Fruit fly (Drosophila melanogaster) whole organism, embryonic: ENCODE data around the gene Tsp97E.
A peak's percentile ranks its signal among the peaks of the same experiment; 100 is the strongest.

Experiments
- Atf6 ChIP-seq: fragments of 200-800 bp; sonication (Bioruptor generic); IDR thresholded peaks from 2 replicates; pipeline ENCODE4 v1.3.6; 2022; ENCODE audit warnings: missing biosample characterization, missing genetic modification characterization
- B-H2 ChIP-seq: fragments of 200-800 bp; sonication (Bioruptor generic); optimal IDR thresholded peaks from 2 replicates; lab custom pipeline; 2018; ENCODE audit warnings: missing biosample characterization, mild to moderate bottlenecking, missing genetic modification characterization
- BtbVII ChIP-seq: fragments of 200-800 bp; sonication (Bioruptor generic); optimal IDR thresholded peaks from 3 replicates; lab custom pipeline; 2017; ENCODE audit warnings: missing biosample characterization, mild to moderate bottlenecking, missing genetic modification characterization
- CG10431 ChIP-seq: fragments of 200-800 bp; sonication (Bioruptor generic); optimal IDR thresholded peaks from 3 replicates; lab custom pipeline; 2018; ENCODE audit warnings: missing biosample characterization, mild to moderate bottlenecking, missing genetic modification characterization
- CG12769 ChIP-seq: fragments of 200-800 bp; sonication (Bioruptor generic); optimal IDR thresholded peaks from 2 replicates; lab custom pipeline; 2019; ENCODE audit warnings: missing biosample characterization, mild to moderate bottlenecking, missing genetic modification characterization, moderate library complexity
- CG13296 ChIP-seq: fragments of 200-800 bp; sonication (Bioruptor generic); optimal IDR thresholded peaks from 3 replicates; lab custom pipeline; 2018; ENCODE audit warnings: missing biosample characterization, mild to moderate bottlenecking, missing genetic modification characterization
- CG2678 ChIP-seq: fragments of 200-800 bp; sonication (Bioruptor generic); optimal IDR thresholded peaks from 3 replicates; lab custom pipeline; 2019; ENCODE audit warnings: missing biosample characterization, mild to moderate bottlenecking, missing genetic modification characterization, moderate library complexity
- CG34224 ChIP-seq: fragments of 200-800 bp; sonication (Bioruptor generic); IDR thresholded peaks from 3 replicates; pipeline ENCODE4 v1.3.6; 2022; ENCODE audit warnings: missing biosample characterization, missing genetic modification characterization; ENCODE audit not compliant: partially characterized antibody
- CG5953 ChIP-seq: fragments of 200-800 bp; sonication (Bioruptor generic); IDR thresholded peaks from 2 replicates; pipeline ENCODE4 v1.3.6; 2022; ENCODE audit warnings: missing biosample characterization, missing genetic modification characterization
- CG6854 ChIP-seq: fragments of 200-800 bp; sonication (Bioruptor generic); optimal IDR thresholded peaks from 3 replicates; lab custom pipeline; 2017; ENCODE audit warnings: missing biosample characterization, mild to moderate bottlenecking, missing genetic modification characterization
- CG7745 ChIP-seq: fragments of 200-800 bp; sonication (Bioruptor generic); optimal IDR thresholded peaks from 2 replicates; lab custom pipeline; 2018; ENCODE audit warnings: missing biosample characterization, mild to moderate bottlenecking, missing genetic modification characterization, moderate library complexity
- CG8359 ChIP-seq: fragments of 200-800 bp; sonication (Bioruptor generic); optimal IDR thresholded peaks from 2 replicates; lab custom pipeline; 2017; ENCODE audit warnings: missing biosample characterization, mild to moderate bottlenecking, missing genetic modification characterization, borderline replicate concordance
- CG8478 ChIP-seq: fragments of >200 bp; optimal IDR thresholded peaks from 2 replicates; lab custom pipeline; 2018
- CG9215 ChIP-seq: fragments of 200-800 bp; sonication (Bioruptor generic); IDR thresholded peaks from 2 replicates; pipeline ENCODE4 v1.3.6; 2022; ENCODE audit warnings: missing biosample characterization, missing genetic modification characterization
- Drgx ChIP-seq: fragments of 200-800 bp; sonication (Bioruptor generic); IDR thresholded peaks from 2 replicates; pipeline ENCODE4 v1.3.6; 2022; ENCODE audit warnings: missing biosample characterization, missing genetic modification characterization
- Eip74EF ChIP-seq, 2 experiments: fragments of 200-800 bp in 1 of 2; fragments of >200 bp in 1 of 2; sonication (Bioruptor generic) in 1 of 2; optimal IDR thresholded peaks; 2 replicates each; lab custom pipeline; 2017 to 2019; ENCODE audit warnings: missing biosample characterization in 2 of 2, missing genetic modification characterization in 2 of 2, mild to moderate bottlenecking in 1 of 2, moderate library complexity in 1 of 2
- Hr78 ChIP-seq, 2 experiments: fragments of 200-800 bp in 1 of 2; fragments of >200 bp in 1 of 2; sonication (Bioruptor generic) in 1 of 2; optimal IDR thresholded peaks; 2 replicates each; lab custom pipeline; 2017 to 2019; ENCODE audit warnings: missing biosample characterization in 2 of 2, missing genetic modification characterization in 2 of 2, mild to moderate bottlenecking in 1 of 2, moderate library complexity in 1 of 2
- MTF-1 ChIP-seq: fragments of 200-800 bp; sonication (Bioruptor generic); optimal IDR thresholded peaks from 2 replicates; lab custom pipeline; 2018; ENCODE audit warnings: missing biosample characterization, mild to moderate bottlenecking, missing genetic modification characterization, borderline replicate concordance
- Med ChIP-seq: fragments of 200-800 bp; sonication (Bioruptor generic); peaks from one replicate; lab custom pipeline; 2016; ENCODE audit warnings: missing biosample characterization, missing genetic modification characterization, mild to moderate bottlenecking, inconsistent platforms, moderate library complexity
- Myb ChIP-seq: fragments of 200-800 bp; sonication (Bioruptor generic); optimal IDR thresholded peaks from 2 replicates; lab custom pipeline; 2016; ENCODE audit warnings: missing biosample characterization, missing genetic modification characterization
- NFAT ChIP-seq: fragments of 200-800 bp; sonication (Bioruptor generic); IDR thresholded peaks from 2 replicates; pipeline ENCODE4 v1.3.6; 2022; ENCODE audit warnings: missing biosample characterization, missing genetic modification characterization
- Opbp ChIP-seq: fragments of 200-800 bp; sonication (Bioruptor generic); IDR thresholded peaks from 3 replicates; pipeline ENCODE4 v1.3.6; 2022; ENCODE audit warnings: missing biosample characterization, missing genetic modification characterization; ENCODE audit not compliant: partially characterized antibody
- Pdp1 ChIP-seq, 2 experiments: fragments of 200-800 bp; sonication (Bioruptor generic); optimal IDR thresholded peaks; 3 replicates each; lab custom pipeline; 2016; ENCODE audit warnings: missing biosample characterization in 2 of 2, missing genetic modification characterization in 2 of 2, mild to moderate bottlenecking in 1 of 2, moderate library complexity in 1 of 2
- Sry-β ChIP-seq: fragments of 200-800 bp; sonication (Bioruptor generic); optimal IDR thresholded peaks from 2 replicates; lab custom pipeline; 2018; ENCODE audit warnings: missing biosample characterization, mild to moderate bottlenecking, missing genetic modification characterization, moderate library complexity
- Stat92E ChIP-seq, 3 experiments: fragments of >200 bp in 2 of 3; fragments of 200-800 bp in 1 of 3; sonication (Bioruptor generic) in 1 of 3; optimal IDR thresholded peaks; 2 replicates each; lab custom pipeline; 2017 to 2019; ENCODE audit warnings: missing biosample characterization in 3 of 3, missing genetic modification characterization in 3 of 3, mild to moderate bottlenecking in 1 of 3, moderate library complexity in 1 of 3
- Tbp ChIP-seq: fragments of >200 bp; optimal IDR thresholded peaks from 2 replicates; lab custom pipeline; 2018; ENCODE audit warnings: missing biosample characterization, missing genetic modification characterization
- aop ChIP-seq: fragments of 200-800 bp; sonication (Bioruptor generic); IDR thresholded peaks from 2 replicates; pipeline ENCODE4 v1.3.6; 2022; ENCODE audit warnings: missing biosample characterization, missing genetic modification characterization
- btn ChIP-seq: fragments of 200-800 bp; sonication (Bioruptor generic); optimal IDR thresholded peaks from 2 replicates; lab custom pipeline; 2016; ENCODE audit warnings: missing biosample characterization, missing genetic modification characterization
- cg ChIP-seq: fragments of 200-800 bp; sonication (Bioruptor generic); optimal IDR thresholded peaks from 3 replicates; lab custom pipeline; 2019; ENCODE audit warnings: missing biosample characterization, mild to moderate bottlenecking, missing genetic modification characterization, moderate library complexity
- chif ChIP-seq, 2 experiments: fragments of 200-800 bp; sonication (Bioruptor generic); optimal IDR thresholded peaks; 3 replicates each; lab custom pipeline; 2016; ENCODE audit warnings: missing biosample characterization in 2 of 2, missing genetic modification characterization in 2 of 2
- chinmo ChIP-seq: fragments of 200-800 bp; sonication (Bioruptor generic); IDR thresholded peaks from 4 replicates; pipeline ENCODE4 v1.3.6; 2022; ENCODE audit warnings: missing biosample characterization, missing genetic modification characterization; ENCODE audit not compliant: partially characterized antibody
- ci ChIP-seq: fragments of 200-800 bp; sonication (Bioruptor generic); IDR thresholded peaks from 3 replicates; pipeline ENCODE4 v1.3.6; 2022; ENCODE audit warnings: missing biosample characterization, missing genetic modification characterization
- croc ChIP-seq: fragments of 200-800 bp; sonication (Bioruptor generic); conservative IDR thresholded peaks from 3 replicates; pipeline ENCODE4 v1.3.6; 2022; ENCODE audit warnings: missing biosample characterization, missing genetic modification characterization
- exex ChIP-seq: fragments of 200-800 bp; sonication (Bioruptor generic); optimal IDR thresholded peaks from 4 replicates; lab custom pipeline; 2018; ENCODE audit warnings: missing biosample characterization, mild to moderate bottlenecking, missing genetic modification characterization, moderate library complexity
- gem ChIP-seq: fragments of 200-800 bp; sonication (Bioruptor generic); optimal IDR thresholded peaks from 2 replicates; lab custom pipeline; 2019; ENCODE audit warnings: missing biosample characterization, mild to moderate bottlenecking, missing genetic modification characterization, moderate library complexity
- grn ChIP-seq: fragments of 200-800 bp; sonication (Bioruptor generic); optimal IDR thresholded peaks from 3 replicates; lab custom pipeline; 2017; ENCODE audit warnings: missing biosample characterization, missing genetic modification characterization
- gro ChIP-seq: fragments of 200-800 bp; sonication (Bioruptor generic); optimal IDR thresholded peaks from 2 replicates; lab custom pipeline; 2016; ENCODE audit warnings: missing biosample characterization, missing genetic modification characterization
- gsb-n ChIP-seq: fragments of 200-800 bp; sonication (Bioruptor generic); optimal IDR thresholded peaks from 3 replicates; lab custom pipeline; 2018; ENCODE audit warnings: missing biosample characterization, mild to moderate bottlenecking, missing genetic modification characterization
- mld ChIP-seq: fragments of 200-800 bp; sonication (Bioruptor generic); IDR thresholded peaks from 3 replicates; pipeline ENCODE4 v1.3.6; 2022; ENCODE audit warnings: missing biosample characterization, missing genetic modification characterization; ENCODE audit not compliant: partially characterized antibody
- psq ChIP-seq: fragments of 200-800 bp; sonication (Bioruptor generic); optimal IDR thresholded peaks from 2 replicates; lab custom pipeline; 2017; ENCODE audit warnings: missing biosample characterization, missing genetic modification characterization
- pum ChIP-seq: fragments of 200-800 bp; sonication (Bioruptor generic); optimal IDR thresholded peaks from 2 replicates; lab custom pipeline; 2016; ENCODE audit warnings: missing biosample characterization, missing genetic modification characterization
- repo ChIP-seq: fragments of 200-800 bp; sonication (Bioruptor generic); optimal IDR thresholded peaks from 2 replicates; lab custom pipeline; 2016; ENCODE audit warnings: missing biosample characterization, missing genetic modification characterization
- sd ChIP-seq: fragments of 200-800 bp; sonication (Bioruptor generic); optimal IDR thresholded peaks from 3 replicates; lab custom pipeline; 2018; ENCODE audit warnings: missing biosample characterization, mild to moderate bottlenecking, missing genetic modification characterization, moderate library complexity
- sens-2 ChIP-seq: fragments of 200-800 bp; sonication (Bioruptor generic); IDR thresholded peaks from 2 replicates; pipeline ENCODE4 v1.3.6; 2022; ENCODE audit warnings: missing biosample characterization, missing genetic modification characterization
- ssp ChIP-seq: fragments of 200-800 bp; sonication (Bioruptor generic); IDR thresholded peaks from 2 replicates; pipeline ENCODE4 v1.3.6; 2022; ENCODE audit warnings: missing biosample characterization, missing genetic modification characterization
- unc-4 ChIP-seq: fragments of 200-800 bp; sonication (Bioruptor generic); IDR thresholded peaks from 2 replicates; pipeline ENCODE4 v1.3.6; 2022; ENCODE audit warnings: missing biosample characterization, missing genetic modification characterization; ENCODE audit not compliant: partially characterized antibody
- vvl ChIP-seq: fragments of 200-800 bp; sonication (Bioruptor generic); IDR thresholded peaks from 2 replicates; pipeline ENCODE4 v1.3.6; 2022; ENCODE audit warnings: missing biosample characterization, missing genetic modification characterization
- wor ChIP-seq: fragments of 200-800 bp; sonication (Bioruptor generic); IDR thresholded peaks from 2 replicates; pipeline ENCODE4 v1.3.6; 2022; ENCODE audit warnings: missing biosample characterization, missing genetic modification characterization

Gene Tsp97E

dm6 chr3R:26987455-26987854 lies 22.8 kb upstream of the Tsp97E start (continued):
- TF ChIP-seq CG9215 (GFP tag; lab: Robert Waterston, UW) (no peak), repo (no peak), Tbp (GFP tag; lab: Kevin White, UChicago) (no peak), NFAT (GFP tag; lab: Robert Waterston, UW) (no peak), ssp (GFP tag; lab: Robert Waterston, UW) (no peak), sens-2 (no peak), Stat92E (GFP tag; optimal IDR thresholded peaks at IDR 0.05; lab: Kevin White, UChicago) (no peak), aop (GFP tag; lab: Robert Waterston, UW) (no peak), CG8478 (lab: Kevin White, UChicago) (no peak), gsb-n (no peak), B-H2 (peak; percentile 3), CG5953 (no peak), chif (GFP tag; optimal IDR thresholded peaks at IDR 0.05; lab: Kevin White, UChicago) (no peak), CG12769 (tag; lab: Kevin White, UChicago) (peak; percentile 9), Myb (GFP tag; lab: Kevin White, UChicago) (no peak), Drgx (GFP tag; lab: Robert Waterston, UW) (no peak), croc (no peak), gem (peak; percentile 1), unc-4 (no peak), CG13296 (GFP tag; lab: Kevin White, UChicago) (peak; percentile 50), btn (GFP tag; lab: Kevin White, UChicago) (no peak)
- TF ChIP-seq, all 482 proteins: peak for 18

dm6 chr3R:26984437-26984836 lies 19.8 kb upstream of the Tsp97E start:
- TF ChIP-seq exex (tag; lab: Kevin White, UChicago) (peak; percentile 77), wor (GFP tag; lab: Robert Waterston, UW) (no peak), grn (GFP tag; lab: Kevin White, UChicago) (peak; percentile 52), pum (no peak), Pdp1 (GFP tag; optimal IDR thresholded peaks at IDR 0.05; lab: Kevin White, UChicago) (no peak), CG8359 (no peak), Atf6 (no peak)
- TF ChIP-seq, all 482 proteins: peak for 2

DNA sequence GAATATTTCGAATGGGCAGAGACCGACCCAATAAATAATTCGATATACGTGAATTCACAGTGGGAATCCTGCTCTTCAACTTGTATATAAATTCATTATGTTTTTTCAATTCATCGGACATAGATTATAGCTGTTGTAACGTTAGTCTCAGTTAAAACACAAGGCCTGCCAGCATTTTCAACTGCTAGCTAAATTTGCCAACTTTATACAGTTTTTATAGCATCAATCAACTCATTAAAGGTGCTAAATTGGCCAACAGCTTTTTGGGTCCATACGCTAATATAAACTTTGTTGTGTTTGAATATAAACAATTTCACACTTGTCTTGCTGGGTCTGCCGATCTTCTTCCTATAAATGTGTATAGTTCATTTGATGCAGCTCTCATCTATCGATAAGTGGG lies 17.5 kb upstream of the Tsp97E start:
- TF ChIP-seq gro (GFP tag; lab: Kevin White, UChicago), result peak; percentile 62
- 0 out of 4 replicates have a peak, but pooled peaks have one; percentile 50 for TF ChIP-seq chinmo (GFP tag; lab: Robert Waterston, UW)
- peak; percentile 23 for TF ChIP-seq sd
- peak; percentile 52 for TF ChIP-seq Med (GFP tag; lab: Kevin White, UChicago)
- TF ChIP-seq Sry-β (GFP tag; lab: Kevin White, UChicago), result no peak
- TF ChIP-seq CG2678, result peak; percentile 17
- TF ChIP-seq Atf6, result peak; percentile 18; the same call in 1 of the 2 replicates
- peak in 1 of 2 experiments; percentile 13 for TF ChIP-seq Eip74EF (GFP tag; optimal IDR thresholded peaks at IDR 0.05; lab: Kevin White, UChicago)
- TF ChIP-seq mld, result no peak

- TF ChIP-seq CG10431 (GFP tag; lab: Kevin White, UChicago) (peak; percentile 90), psq (GFP tag; lab: Kevin White, UChicago) (peak; percentile 29), Hr78 (GFP tag; optimal IDR thresholded peaks at IDR 0.05; lab: Kevin White, UChicago) (peak in 1 of 2 experiments; percentile 43), vvl (GFP tag; lab: Robert Waterston, UW) (peak; percentile 84), Opbp (GFP tag; lab: Robert Waterston, UW) (peak; percentile 16; the same call in 1 of the 3 replicates), unc-4 (peak; percentile 52), BtbVII (GFP tag; lab: Kevin White, UChicago) (peak; percentile 1), MTF-1 (peak; percentile 16), CG34224 (GFP tag; lab: Robert Waterston, UW) (peak; percentile 36; the same call in 1 of the 3 replicates), ci (GFP tag; lab: Robert Waterston, UW) (peak; percentile 38; the same call in 1 of the 3 replicates), CG7745 (tag; lab: Kevin White, UChicago) (no peak), cg (GFP tag; lab: Kevin White, UChicago) (no peak), CG6854 (GFP tag; lab: Kevin White, UChicago) (peak; percentile 49)
Observed at dm6 chr3R:26980282-26980691, 15.7 kb upstream of the Tsp97E start.
